Worm (Caenorhabditis elegans): ENCODE data around the gene gbf-1.
"Not testable (repeated sequence)": the region's sequence is repeated elsewhere in the genome, so short reads cannot be mapped to it uniquely, and the experiment has no call there.

Gene gbf-1

DNA sequence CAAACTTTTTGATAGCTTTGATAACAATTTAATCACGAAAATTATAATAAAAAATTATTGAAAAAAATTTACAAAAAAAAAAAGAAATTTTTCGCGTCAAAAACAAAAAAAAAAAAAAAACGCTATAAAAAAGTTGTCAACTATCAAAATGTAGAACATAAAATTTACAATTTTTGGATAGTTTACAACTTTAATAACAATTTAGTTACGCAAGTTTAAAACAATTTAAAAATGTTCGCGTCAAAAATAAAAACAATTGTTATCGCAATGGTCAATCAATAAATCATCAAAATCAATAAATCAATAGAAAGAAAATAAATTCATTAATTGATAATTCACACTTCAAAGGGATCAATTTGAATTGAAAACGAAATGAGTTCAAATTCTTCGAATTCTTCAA is 13.9 kb upstream of the gbf-1 start, which contains the start of gene C24H11.1:
C24H11.1 (plus strand) TSS at position 301 of the 400 bp plus-strand sequence.
- TF ChIP-seq syd-9, K02D7.2, sdc-2 (tag; optimal IDR thresholded peaks at IDR 0.05): not testable (repeated sequence)

DNA sequence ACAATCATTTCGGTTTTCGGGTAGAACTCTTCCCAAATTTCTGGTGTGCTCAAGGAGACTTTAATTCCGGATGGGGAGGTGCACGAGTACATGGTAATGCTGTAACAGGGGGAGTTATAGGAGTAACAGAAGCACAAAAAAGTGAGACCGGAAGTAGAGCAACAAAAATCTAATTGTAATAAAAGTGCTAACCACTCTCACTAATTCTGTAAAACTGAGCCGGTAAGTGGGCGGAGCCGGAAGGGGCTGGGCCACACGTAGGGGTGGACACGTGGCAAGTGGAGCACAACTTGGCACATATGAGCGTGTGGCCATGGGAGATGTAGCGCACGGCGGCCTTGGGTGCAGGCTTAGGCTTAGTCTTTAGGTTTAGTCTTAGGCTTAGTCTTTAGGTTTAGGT is 12.5 kb upstream of the gbf-1 start, which contains the start of gene tbx-38:
tbx-38 (minus strand) TSS at position 101 of the 400 bp plus-strand sequence.
- TF ChIP-seq unc-86 (tag; optimal IDR thresholded peaks at IDR 0.05) (no peak), sox-2 (GFP tag; IDR thresholded peaks at IDR 0.05) (no peak), hlh-13 (GFP tag; optimal IDR thresholded peaks at IDR 0.05) (no peak), K02D7.2 (tag; optimal IDR thresholded peaks at IDR 0.05) (no peak), sox-4 (tag; optimal IDR thresholded peaks at IDR 0.05) (no peak), ceh-2 (tag; optimal IDR thresholded peaks at IDR 0.05) (no peak), tbx-7 (tag; optimal IDR thresholded peaks at IDR 0.05) (no peak), fax-1 (tag; optimal IDR thresholded peaks at IDR 0.05) (no peak), unc-42 (tag; optimal IDR thresholded peaks at IDR 0.05) (no peak), ceh-6 (GFP tag; optimal IDR thresholded peaks at IDR 0.05) (no peak), hlh-30 (tag; optimal IDR thresholded peaks at IDR 0.05; ENCODE audit: insufficient read depth) (no peak), syd-9 (tag; optimal IDR thresholded peaks at IDR 0.05) (no peak), hlh-6 (tag; optimal IDR thresholded peaks at IDR 0.05) (no peak), ttx-3 (tag; optimal IDR thresholded peaks at IDR 0.05) (no peak), madf-2 (tag; optimal IDR thresholded peaks at IDR 0.05) (no peak), pat-9 (tag; optimal IDR thresholded peaks at IDR 0.05) (no peak), ceh-19 (GFP tag; optimal IDR thresholded peaks at IDR 0.05) (no peak)

ce11 chrIII:11781800-11782199 is 8.3 kb upstream of the gbf-1 start, which contains the start of gene srd-74:
Gene srd-74, plus strand, starts transcription at chrIII:11782100.
- TF ChIP-seq lin-11 (tag; optimal IDR thresholded peaks at IDR 0.05) (no peak), ceh-48 (tag; optimal IDR thresholded peaks at IDR 0.05) (no peak), pros-1 (tag; optimal IDR thresholded peaks at IDR 0.05) (no peak), ceh-31 (tag; optimal IDR thresholded peaks at IDR 0.05) (no peak), elt-2 (tag; optimal IDR thresholded peaks at IDR 0.05) (no peak), eyg-1 (tag; optimal IDR thresholded peaks at IDR 0.05) (no peak), hlh-30 (tag; optimal IDR thresholded peaks at IDR 0.05; ENCODE audit: insufficient read depth) (no peak), ref-2 (tag; optimal IDR thresholded peaks at IDR 0.05) (no peak), pax-1 (tag; optimal IDR thresholded peaks at IDR 0.05) (no peak), pag-3 (tag; optimal IDR thresholded peaks at IDR 0.05; ENCODE audit: borderline replicate concordance) (no peak), npax-4 (tag; optimal IDR thresholded peaks at IDR 0.05) (no peak), ceh-18 (tag; optimal IDR thresholded peaks at IDR 0.05) (no peak), dve-1 (tag; optimal IDR thresholded peaks at IDR 0.05) (no peak)

DNA sequence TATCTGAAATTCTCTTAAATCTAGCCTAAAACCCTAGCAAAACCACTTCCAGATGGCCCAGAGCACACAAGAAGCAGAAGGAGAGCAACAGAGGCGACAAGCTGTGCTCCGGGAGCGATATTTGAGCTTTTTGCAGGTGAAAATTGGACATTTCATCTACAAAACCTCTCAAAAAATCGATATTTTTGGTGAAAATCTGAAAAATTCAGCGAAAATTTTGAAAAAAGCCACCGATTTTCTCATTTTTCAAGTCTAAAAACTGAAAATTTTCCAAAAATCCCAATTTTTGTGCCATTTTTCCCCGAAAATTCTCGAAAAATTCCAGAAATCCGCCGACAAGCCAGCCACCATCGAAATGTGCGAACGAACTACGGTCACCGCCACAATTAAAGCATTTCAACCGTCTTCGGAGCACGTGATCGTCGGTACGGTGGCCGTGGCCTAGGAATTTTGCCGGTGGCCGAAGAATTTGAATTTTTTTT is 6.7 kb upstream of the gbf-1 start, which contains the start of gene C24H11.5:
C24H11.5 (plus strand) TSS at position 51 of the 482 bp plus-strand sequence.
- TF ChIP-seq K09A11.1 (tag; optimal IDR thresholded peaks at IDR 0.05; ENCODE audit: insufficient read depth), result no peak
- TF ChIP-seq ttx-3 (tag; optimal IDR thresholded peaks at IDR 0.05), result no peak
- no peak for TF ChIP-seq nhr-11 (tag; optimal IDR thresholded peaks at IDR 0.05)

ce11 chrIII:11777321-11777720 is 3.8 kb upstream of the gbf-1 start, which contains the start of gene mdt-21:
Gene mdt-21, plus strand, starts transcription at chrIII:11777621.
- TF ChIP-seq ceh-14 (tag; optimal IDR thresholded peaks at IDR 0.05) (no peak), pat-9 (tag; optimal IDR thresholded peaks at IDR 0.05) (no peak), lim-6 (tag; optimal IDR thresholded peaks at IDR 0.05) (no peak), pha-4 (tag; optimal IDR thresholded peaks at IDR 0.05) (no peak), ceh-31 (tag; optimal IDR thresholded peaks at IDR 0.05) (no peak), ahr-1 (tag; optimal IDR thresholded peaks at IDR 0.05) (no peak), unc-86 (tag; optimal IDR thresholded peaks at IDR 0.05) (no peak), nhr-232 (tag; optimal IDR thresholded peaks at IDR 0.05) (no peak), ama-1 (optimal IDR thresholded peaks at IDR 0.05) (no peak), Y22D7AL.16 (tag; optimal IDR thresholded peaks at IDR 0.05) (no peak), ceh-34 (tag; optimal IDR thresholded peaks at IDR 0.05) (no peak), tbx-7 (tag; optimal IDR thresholded peaks at IDR 0.05) (no peak), npax-4 (tag; optimal IDR thresholded peaks at IDR 0.05) (no peak)
